Fruit fly (Drosophila melanogaster) whole organism, embryonic: ENCODE measurements around the gene CG44837.
A peak's percentile ranks its signal among the peaks of the same experiment; 100 is the strongest.

ENCODE experiments used
- Adf1 ChIP-seq: fragments of 200-800 bp; sonication (Bioruptor generic); IDR thresholded peaks from 2 replicates; pipeline ENCODE4 v1.3.6; 2022; ENCODE audit warnings: missing biosample characterization, missing genetic modification characterization
- Atf6 ChIP-seq: fragments of 200-800 bp; sonication (Bioruptor generic); IDR thresholded peaks from 2 replicates; pipeline ENCODE4 v1.3.6; 2022; ENCODE audit warnings: missing biosample characterization, missing genetic modification characterization
- Awh ChIP-seq: fragments of 200-800 bp; sonication (Bioruptor generic); IDR thresholded peaks from 2 replicates; pipeline ENCODE4, ENCODE4 v1.3.6; 2022; ENCODE audit warnings: missing biosample characterization, missing genetic modification characterization
- CG10209 ChIP-seq: fragments of 200-800 bp; sonication (Bioruptor generic); optimal IDR thresholded peaks from 3 replicates; lab custom pipeline; 2017; ENCODE audit warnings: missing biosample characterization, mild to moderate bottlenecking, missing genetic modification characterization, missing genetic modification reagents
- CG11085 ChIP-seq: fragments of 200-800 bp; sonication (Bioruptor generic); IDR thresholded peaks from 2 replicates; pipeline ENCODE4 v1.3.6; 2022; ENCODE audit warnings: missing biosample characterization, missing genetic modification characterization
- CG12299 ChIP-seq: fragments of 200-800 bp; sonication (Bioruptor generic); optimal IDR thresholded peaks from 2 replicates; lab custom pipeline; 2018; ENCODE audit warnings: missing biosample characterization, mild to moderate bottlenecking, missing genetic modification characterization
- CG12391 ChIP-seq: fragments of 200-800 bp; sonication (Bioruptor generic); optimal IDR thresholded peaks from 3 replicates; lab custom pipeline; 2018; ENCODE audit warnings: missing biosample characterization, mild to moderate bottlenecking, missing genetic modification characterization, moderate library complexity
- CG15479 ChIP-seq: fragments of 200-800 bp; sonication (Bioruptor generic); optimal IDR thresholded peaks from 3 replicates; lab custom pipeline; 2019; ENCODE audit warnings: missing biosample characterization, mild to moderate bottlenecking, missing genetic modification characterization, moderate library complexity
- CG1832 ChIP-seq: fragments of 200-800 bp; sonication (Bioruptor generic); optimal IDR thresholded peaks from 2 replicates; lab custom pipeline; 2017; ENCODE audit warnings: missing biosample characterization, mild to moderate bottlenecking, missing genetic modification characterization, inconsistent platforms
- CG31441 ChIP-seq: fragments of 200-800 bp; sonication (Bioruptor generic); IDR thresholded peaks from 2 replicates; pipeline ENCODE4 v1.3.6; 2022; ENCODE audit warnings: missing biosample characterization, missing genetic modification characterization
- CG3407 ChIP-seq: fragments of 200-800 bp; sonication (Bioruptor generic); optimal IDR thresholded peaks from 2 replicates; lab custom pipeline; 2018; ENCODE audit warnings: missing biosample characterization, mild to moderate bottlenecking, missing genetic modification characterization
- CG4730 ChIP-seq: fragments of 200-800 bp; sonication (Bioruptor generic); IDR thresholded peaks from 2 replicates; pipeline ENCODE4 v1.3.6; 2022; ENCODE audit warnings: missing biosample characterization, missing genetic modification characterization
- CG5245 ChIP-seq: fragments of 200-800 bp; sonication (Bioruptor generic); optimal IDR thresholded peaks from 3 replicates; lab custom pipeline; 2016; ENCODE audit warnings: missing biosample characterization, missing genetic modification characterization
- CG6175 ChIP-seq: fragments of 200-800 bp; sonication (Bioruptor generic); IDR thresholded peaks from 3 replicates; pipeline ENCODE4 v1.3.6; 2022; ENCODE audit warnings: missing biosample characterization, missing genetic modification characterization
- CG6813 ChIP-seq: fragments of 200-800 bp; sonication (Bioruptor generic); optimal IDR thresholded peaks from 2 replicates; lab custom pipeline; 2017; ENCODE audit warnings: missing biosample characterization, missing genetic modification characterization, mild to moderate bottlenecking, moderate library complexity, missing genetic modification reagents
- CG9797 ChIP-seq: fragments of 200-800 bp; sonication (Bioruptor generic); optimal IDR thresholded peaks from 3 replicates; lab custom pipeline; 2018; ENCODE audit warnings: missing biosample characterization, mild to moderate bottlenecking, missing genetic modification characterization
- CTCF ChIP-seq: fragments of 200-800 bp; sonication (Bioruptor generic); optimal IDR thresholded peaks from 2 replicates; lab custom pipeline; 2017; ENCODE audit warnings: missing biosample characterization, mild to moderate bottlenecking, missing genetic modification characterization, moderate library complexity
- Fer2 ChIP-seq: fragments of 200-800 bp; sonication (Bioruptor generic); optimal IDR thresholded peaks from 2 replicates; lab custom pipeline; 2018; ENCODE audit warnings: missing biosample characterization, mild to moderate bottlenecking, missing genetic modification characterization, moderate library complexity
- GATAe ChIP-seq: fragments of 200-800 bp; sonication (Bioruptor generic); conservative IDR thresholded peaks from 2 replicates; pipeline ENCODE4 v1.3.6; 2022; ENCODE audit warnings: missing biosample characterization, missing genetic modification characterization
- H2.0 ChIP-seq: fragments of 200-800 bp; sonication (Bioruptor generic); IDR thresholded peaks from 2 replicates; pipeline ENCODE4 v1.3.6; 2022; ENCODE audit warnings: missing biosample characterization, missing genetic modification characterization
- NK7.1 ChIP-seq: fragments of 200-800 bp; sonication (Bioruptor generic); optimal IDR thresholded peaks from 3 replicates; lab custom pipeline; 2016; ENCODE audit warnings: missing biosample characterization, missing genetic modification characterization
- Nf-YA ChIP-seq: fragments of 200-800 bp; sonication (Bioruptor generic); IDR thresholded peaks from 2 replicates; pipeline ENCODE4 v1.3.6; 2022; ENCODE audit warnings: missing biosample characterization, missing genetic modification characterization
- Nf-YC ChIP-seq: fragments of 200-800 bp; optimal IDR thresholded peaks from 3 replicates; lab custom pipeline; 2019; ENCODE audit warnings: missing biosample characterization, mild to moderate bottlenecking, missing genetic modification characterization, moderate library complexity
- Sry-δ ChIP-seq: fragments of 200-800 bp; sonication (Bioruptor generic); optimal IDR thresholded peaks from 2 replicates; lab custom pipeline; 2016; ENCODE audit warnings: missing biosample characterization, missing genetic modification characterization
- al ChIP-seq: fragments of 200-800 bp; sonication (Bioruptor generic); IDR thresholded peaks from 2 replicates; pipeline ENCODE4 v1.3.6; 2022; ENCODE audit warnings: missing biosample characterization, missing genetic modification characterization
- cas ChIP-seq: fragments of 200-800 bp; sonication (Bioruptor generic); IDR thresholded peaks from 2 replicates; pipeline ENCODE4 v1.3.6; 2022; ENCODE audit warnings: missing biosample characterization, missing genetic modification characterization
- cato ChIP-seq: fragments of 200-800 bp; sonication (Bioruptor generic); optimal IDR thresholded peaks from 2 replicates; lab custom pipeline; 2016; ENCODE audit warnings: missing biosample characterization, missing genetic modification characterization, borderline replicate concordance
- caup ChIP-seq: fragments of 200-800 bp; sonication (Bioruptor generic); optimal IDR thresholded peaks from 3 replicates; lab custom pipeline; 2017; ENCODE audit warnings: missing biosample characterization, mild to moderate bottlenecking, missing genetic modification characterization, moderate library complexity; ENCODE audit not compliant: severe bottlenecking
- chn ChIP-seq: fragments of 200-800 bp; sonication (Bioruptor generic); optimal IDR thresholded peaks from 2 replicates; lab custom pipeline; 2016; ENCODE audit warnings: missing biosample characterization, missing genetic modification characterization
- crc ChIP-seq: fragments of 200-800 bp; sonication (Bioruptor generic); optimal IDR thresholded peaks from 2 replicates; lab custom pipeline; 2016; ENCODE audit warnings: missing biosample characterization, missing genetic modification characterization
- disco-r ChIP-seq: fragments of 200-800 bp; sonication (Bioruptor generic); optimal IDR thresholded peaks from 2 replicates; lab custom pipeline; 2016; ENCODE audit warnings: missing biosample characterization, missing genetic modification characterization
- exex ChIP-seq: fragments of 200-800 bp; sonication (Bioruptor generic); optimal IDR thresholded peaks from 4 replicates; lab custom pipeline; 2018; ENCODE audit warnings: missing biosample characterization, mild to moderate bottlenecking, missing genetic modification characterization, moderate library complexity
- fru ChIP-seq: fragments of >200 bp; optimal IDR thresholded peaks from 2 replicates; lab custom pipeline; 2017
- ftz-f1 ChIP-seq: fragments of 200-800 bp; sonication (Bioruptor generic); optimal IDR thresholded peaks from 2 replicates; lab custom pipeline; 2016; ENCODE audit warnings: missing biosample characterization, missing genetic modification characterization
- gcm2 ChIP-seq: fragments of 200-800 bp; sonication (Bioruptor generic); optimal IDR thresholded peaks from 2 replicates; lab custom pipeline; 2016; ENCODE audit warnings: missing biosample characterization, missing genetic modification characterization
- gt ChIP-seq: fragments of 200-800 bp; sonication (Bioruptor generic); IDR thresholded peaks from 2 replicates; pipeline ENCODE4 v1.3.6; 2022; ENCODE audit warnings: missing biosample characterization, missing genetic modification characterization
- h ChIP-seq: fragments of >200 bp; optimal IDR thresholded peaks from 2 replicates; lab custom pipeline; 2017
- mirr ChIP-seq: fragments of 200-800 bp; sonication (Bioruptor generic); optimal IDR thresholded peaks from 3 replicates; lab custom pipeline; 2018; ENCODE audit warnings: missing biosample characterization, mild to moderate bottlenecking, missing genetic modification characterization
- nerfin-1 ChIP-seq: fragments of 200-800 bp; sonication (Bioruptor generic); optimal IDR thresholded peaks from 3 replicates; lab custom pipeline; 2019; ENCODE audit warnings: missing biosample characterization, mild to moderate bottlenecking, missing genetic modification characterization, moderate library complexity
- nerfin-2 ChIP-seq: fragments of 200-800 bp; sonication (Bioruptor generic); IDR thresholded peaks from 2 replicates; pipeline ENCODE4 v1.3.6; 2022; ENCODE audit warnings: missing biosample characterization, missing genetic modification characterization; ENCODE audit not compliant: partially characterized antibody
- pita ChIP-seq: fragments of 200-800 bp; sonication (Bioruptor generic); optimal IDR thresholded peaks from 2 replicates; lab custom pipeline; 2017; ENCODE audit warnings: missing biosample characterization, mild to moderate bottlenecking, missing genetic modification characterization
- pum ChIP-seq: fragments of 200-800 bp; sonication (Bioruptor generic); optimal IDR thresholded peaks from 2 replicates; lab custom pipeline; 2016; ENCODE audit warnings: missing biosample characterization, missing genetic modification characterization
- pzg ChIP-seq: fragments of 200-800 bp; sonication (Bioruptor generic); optimal IDR thresholded peaks from 3 replicates; lab custom pipeline; 2018; ENCODE audit warnings: missing biosample characterization, mild to moderate bottlenecking, missing genetic modification characterization, moderate library complexity
- repo ChIP-seq: fragments of 200-800 bp; sonication (Bioruptor generic); optimal IDR thresholded peaks from 2 replicates; lab custom pipeline; 2016; ENCODE audit warnings: missing biosample characterization, missing genetic modification characterization
- sens-2 ChIP-seq: fragments of 200-800 bp; sonication (Bioruptor generic); IDR thresholded peaks from 2 replicates; pipeline ENCODE4 v1.3.6; 2022; ENCODE audit warnings: missing biosample characterization, missing genetic modification characterization
- sima ChIP-seq: fragments of 200-800 bp; sonication (Bioruptor generic); optimal IDR thresholded peaks from 2 replicates; lab custom pipeline; 2016; ENCODE audit warnings: missing biosample characterization, missing genetic modification characterization
- usp ChIP-seq: fragments of >200 bp; optimal IDR thresholded peaks from 2 replicates; lab custom pipeline; 2017; ENCODE audit warnings: missing biosample characterization, missing genetic modification characterization
- wdn ChIP-seq: fragments of 200-800 bp; sonication (Bioruptor generic); IDR thresholded peaks from 2 replicates; pipeline ENCODE4 v1.3.6; 2022; ENCODE audit warnings: missing biosample characterization, missing genetic modification characterization
- wek ChIP-seq: fragments of 200-800 bp; sonication (Bioruptor generic); optimal IDR thresholded peaks from 3 replicates; lab custom pipeline; 2018; ENCODE audit warnings: missing biosample characterization, mild to moderate bottlenecking, missing genetic modification characterization, moderate library complexity
- zfh2 ChIP-seq: fragments of 200-800 bp; sonication (Bioruptor generic); optimal IDR thresholded peaks from 2 replicates; lab custom pipeline; 2016; ENCODE audit warnings: missing biosample characterization, missing genetic modification characterization

CG44837 gene

dm6 chr3L:11888910-11889309 lies 49.8 kb downstream of the CG44837 start, which contains the start of gene CG5897:
Gene CG5897, minus strand, starts transcription at chr3L:11889010.
- TF ChIP-seq GATAe (GFP tag; lab: Robert Waterston, UW) (no peak), chn (GFP tag; lab: Kevin White, UChicago) (no peak), pzg (GFP tag; lab: Kevin White, UChicago) (no peak), gt (GFP tag; lab: Robert Waterston, UW) (no peak), CG12391 (tag; lab: Kevin White, UChicago) (no peak), pum (no peak), mirr (GFP tag; lab: Kevin White, UChicago) (peak; percentile 46), cas (no peak), NK7.1 (GFP tag; lab: Kevin White, UChicago) (no peak), h (lab: Kevin White, UChicago) (no peak), fru (no peak), sima (no peak), CG15479 (GFP tag; lab: Kevin White, UChicago) (peak; percentile 16), caup (peak; percentile 56), exex (tag; lab: Kevin White, UChicago) (peak; percentile 20), crc (GFP tag; lab: Kevin White, UChicago) (no peak)

DNA sequence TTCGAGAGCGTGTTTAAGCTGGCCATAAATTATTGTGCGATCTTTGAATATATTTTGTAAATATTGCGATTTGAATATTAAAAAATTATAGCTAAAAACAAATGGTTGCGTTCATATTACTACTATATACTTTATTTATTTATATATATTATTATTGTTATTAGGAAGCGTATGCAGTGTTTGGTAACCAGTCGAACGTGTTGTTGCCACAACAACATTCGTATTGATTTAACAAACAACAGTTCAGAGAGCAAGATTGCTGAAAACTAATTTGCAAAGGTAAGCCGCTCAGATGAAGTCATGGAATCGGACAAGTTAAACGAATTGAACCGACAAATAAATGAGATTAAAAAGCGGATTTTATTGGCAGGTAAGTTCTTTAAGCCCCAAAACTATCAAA lies 57.6 kb downstream of the CG44837 start, which contains the start of gene CCDC151:
Gene CCDC151, plus strand, starts transcription at position 301 of the 400 bp plus-strand sequence.
- TF ChIP-seq CG1832 (GFP tag; lab: Kevin White, UChicago) (no peak), CG12299 (no peak), wek (GFP tag; lab: Kevin White, UChicago) (no peak), sens-2 (GFP tag; lab: Robert Waterston, UW) (no peak), al (GFP tag; lab: Robert Waterston, UW) (no peak), CG6175 (GFP tag; lab: Robert Waterston, UW) (no peak), CG31441 (GFP tag; lab: Robert Waterston, UW) (no peak), wdn (GFP tag; lab: Robert Waterston, UW) (no peak), CG9797 (GFP tag; lab: Kevin White, UChicago) (no peak), nerfin-2 (GFP tag; lab: Robert Waterston, UW) (no peak), Atf6 (GFP tag; lab: Robert Waterston, UW) (no peak), ftz-f1 (GFP tag; lab: Kevin White, UChicago) (no peak), Fer2 (tag; lab: Kevin White, UChicago) (no peak), Adf1 (GFP tag; lab: Robert Waterston, UW) (no peak), Nf-YA (GFP tag; lab: Robert Waterston, UW) (no peak), pita (GFP tag; lab: Kevin White, UChicago) (no peak), Nf-YC (no peak), CG11085 (GFP tag; lab: Robert Waterston, UW) (no peak), gcm2 (GFP tag; lab: Kevin White, UChicago) (no peak), CG3407 (GFP tag; lab: Kevin White, UChicago) (no peak)

DNA sequence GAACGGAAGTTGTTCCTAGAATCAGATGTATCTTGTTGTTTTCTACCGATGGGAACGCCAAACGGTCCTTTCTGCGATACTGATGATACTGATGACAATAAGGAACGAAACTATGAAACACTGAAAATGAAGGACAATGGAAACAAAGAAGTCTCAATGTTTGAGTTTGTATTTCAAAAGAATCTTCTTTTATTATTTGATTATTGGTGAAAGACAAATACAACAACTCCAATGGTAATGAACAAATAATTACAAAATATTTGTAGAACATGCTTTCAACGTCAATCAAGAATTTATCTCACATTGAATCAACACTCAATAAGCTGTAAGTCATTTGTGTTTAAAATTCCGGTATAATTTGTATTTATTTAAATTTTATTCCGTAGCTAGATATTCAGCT lies 59.9 kb downstream of the CG44837 start, which contains the start of gene Sprn:
Gene Sprn, plus strand, starts transcription at position 301 of the 400 bp plus-strand sequence.
- no peak for TF ChIP-seq usp (GFP tag; lab: Kevin White, UChicago)
- TF ChIP-seq nerfin-1, result no peak
- TF ChIP-seq CTCF (GFP tag; lab: Kevin White, UChicago), result no peak
- no peak for TF ChIP-seq CG6813
- no peak for TF ChIP-seq Awh (GFP tag; lab: Robert Waterston, UW)
- no peak for TF ChIP-seq CG4730 (GFP tag; lab: Robert Waterston, UW)
- TF ChIP-seq disco-r (GFP tag; lab: Kevin White, UChicago), result no peak
- no peak for TF ChIP-seq Adf1 (GFP tag; lab: Robert Waterston, UW)
- TF ChIP-seq zfh2 (GFP tag; lab: Kevin White, UChicago), result no peak
- TF ChIP-seq repo (GFP tag; lab: Kevin White, UChicago), result no peak
- no peak for TF ChIP-seq ftz-f1 (GFP tag; lab: Kevin White, UChicago)
- TF ChIP-seq H2.0 (GFP tag; lab: Robert Waterston, UW), result no peak
- no peak for TF ChIP-seq CG5245
- no peak for TF ChIP-seq CG10209 (GFP tag; lab: Kevin White, UChicago)
- no peak for TF ChIP-seq Sry-δ (GFP tag; lab: Kevin White, UChicago)
- TF ChIP-seq gt (GFP tag; lab: Robert Waterston, UW), result no peak
- TF ChIP-seq cato (GFP tag; lab: Kevin White, UChicago), result no peak
